Worm (Caenorhabditis elegans) whole organism, L4/young adult: ENCODE measurements around the gene T26H5.10.

Source experiments
- W03F9.2 ChIP-seq: fragments of 150-350 bp; optimal IDR thresholded peaks from 2 replicates; lab custom pipeline; 2014; ENCODE audit warnings: missing biosample characterization, missing genetic modification characterization
- dao-5 ChIP-seq: sonication (generic microtip); optimal IDR thresholded peaks from 2 replicates; lab custom pipeline; 2016; ENCODE audit warnings: missing genotype, missing genetic modification characterization, moderate library complexity, missing compliant biosample characterization
- him-1 ChIP-seq: sonication (generic microtip); optimal IDR thresholded peaks from 2 replicates; lab custom pipeline; 2016; ENCODE audit warnings: missing genotype, missing genetic modification reagents, missing genetic modification characterization, missing compliant biosample characterization

T26H5.10 gene

ce11 chrV:15465032-15465727 lies 21.6 kb upstream of the T26H5.10 start, which contains the start of gene pqn-71:
Gene pqn-71 (plus strand): TSS chrV:15465677.
- TF ChIP-seq dao-5 (peak; percentile 87), W03F9.2 (peak; percentile 71), him-1 (tag; lab: Kevin White, UChicago) (peak; percentile 92)

ce11 chrV:15464402-15464801 lies 20.8 kb upstream of the T26H5.10 start, which contains the start of gene rocf-1:
Gene rocf-1 (minus strand): TSS chrV:15464502.
- TF ChIP-seq W03F9.2: no peak
- TF ChIP-seq dao-5: no peak
- TF ChIP-seq him-1 (tag; lab: Kevin White, UChicago): no peak

ce11 chrV:15459088-15459487 lies 15.5 kb upstream of the T26H5.10 start, which contains the start of gene str-71:
Gene str-71 (minus strand): TSS chrV:15459188.
- TF ChIP-seq him-1 (tag; lab: Kevin White, UChicago) (no peak), W03F9.2 (no peak), dao-5 (no peak)

- TF ChIP-seq him-1 (tag; lab: Kevin White, UChicago) (no peak), dao-5 (no peak), W03F9.2 (no peak)
Observed at ce11 chrV:15454322-15454721, 10.7 kb upstream of the T26H5.10 start.

ce11 chrV:15451421-15451820 lies 7.8 kb upstream of the T26H5.10 start, which contains the start of gene srw-33:
Gene srw-33 (minus strand): TSS chrV:15451521.
- no peak for TF ChIP-seq him-1 (tag; lab: Kevin White, UChicago)
- no peak for TF ChIP-seq dao-5
- no peak for TF ChIP-seq W03F9.2

- TF ChIP-seq dao-5 (no peak), W03F9.2 (no peak), him-1 (tag; lab: Kevin White, UChicago) (no peak)
Observed at ce11 chrV:15448865-15449264, 5.3 kb upstream of the T26H5.10 start, which contains the start of gene T26H5.14. Gene T26H5.14 (plus strand): TSS chrV:15449165.

- TF ChIP-seq W03F9.2 (no peak), him-1 (tag; lab: Kevin White, UChicago) (no peak), dao-5 (no peak)
Observed at ce11 chrV:15448408-15448807, 4.8 kb upstream of the T26H5.10 start, which contains the start of gene T26H5.4. Gene T26H5.4 (minus strand): TSS chrV:15448701.

- no peak for TF ChIP-seq him-1 (tag; lab: Kevin White, UChicago)
- TF ChIP-seq dao-5: no peak
- no peak for TF ChIP-seq W03F9.2
Observed at ce11 chrV:15445437-15445836, 1.8 kb upstream of the T26H5.10 start, which contains the start of gene srh-239. Gene srh-239 (plus strand): TSS chrV:15445737.

- TF ChIP-seq W03F9.2 (no peak), dao-5 (no peak), him-1 (tag; lab: Kevin White, UChicago) (no peak)
Observed at ce11 chrV:15444615-15445014, 1.0 kb upstream of the T26H5.10 start, which contains the start of gene T26H5.9. Gene T26H5.9 (plus strand): TSS chrV:15444916.

- TF ChIP-seq W03F9.2 (no peak), dao-5 (no peak), him-1 (tag; lab: Kevin White, UChicago) (no peak)
Observed at ce11 chrV:15444188-15444587, 580 bp upstream of the T26H5.10 start, which contains the start of gene T26H5.11. Gene T26H5.11 (minus strand): TSS chrV:15444288.

ce11 chrV:15442384-15442783 lies 1.2 kb downstream of the T26H5.10 start:
- TF ChIP-seq him-1 (tag; lab: Kevin White, UChicago) (no peak), dao-5 (no peak), W03F9.2 (no peak)

ce11 chrV:15436133-15436532 lies 7.5 kb downstream of the T26H5.10 start:
- no peak for TF ChIP-seq W03F9.2
- TF ChIP-seq him-1 (tag; lab: Kevin White, UChicago): no peak
- TF ChIP-seq dao-5: no peak

- no peak for TF ChIP-seq him-1 (tag; lab: Kevin White, UChicago)
- TF ChIP-seq W03F9.2: no peak
- no peak for TF ChIP-seq dao-5
Observed at ce11 chrV:15434647-15435046, 9.0 kb downstream of the T26H5.10 start.

ce11 chrV:15432457-15432856 lies 11.2 kb downstream of the T26H5.10 start, which contains the start of gene T26H5.8:
Gene T26H5.8 (minus strand): TSS chrV:15432726.
- TF ChIP-seq him-1 (tag; lab: Kevin White, UChicago) (no peak), dao-5 (no peak), W03F9.2 (peak; percentile 34)
